Fruit fly (Drosophila melanogaster): ENCODE data around the gene RpL17.

RpL17 gene

dm6 chrX:6719259-6719658, 24.8 kb downstream of the RpL17 start (continued):
- TF ChIP-seq Rx (GFP tag; IDR thresholded peaks at IDR 0.05) (no peak), CG31365 (tag; optimal IDR thresholded peaks at IDR 0.05) (no peak), NC2α (GFP tag; optimal IDR thresholded peaks at IDR 0.05) (no peak), insv (GFP tag; optimal IDR thresholded peaks at IDR 0.05) (no peak), gcm (GFP tag; optimal IDR thresholded peaks at IDR 0.05) (no peak), Poxn (GFP tag; IDR thresholded peaks at IDR 0.05) (no peak), ERR (GFP tag; optimal IDR thresholded peaks at IDR 0.05) (no peak), pros (GFP tag; optimal IDR thresholded peaks at IDR 0.05) (no peak), pum (GFP tag; optimal IDR thresholded peaks at IDR 0.05) (no peak), az2 (GFP tag; optimal IDR thresholded peaks at IDR 0.05) (no peak), CG6254 (GFP tag; optimal IDR thresholded peaks at IDR 0.05) (no peak), MBD-R2 (GFP tag; IDR thresholded peaks at IDR 0.05) (no peak), CG16813 (GFP tag; IDR thresholded peaks at IDR 0.05; ENCODE audit: partially characterized antibody) (no peak), eve (GFP tag; optimal IDR thresholded peaks at IDR 0.05) (no peak), dm (GFP tag; optimal IDR thresholded peaks at IDR 0.05) (no peak), Nf-YC (tag; optimal IDR thresholded peaks at IDR 0.05) (no peak), CG6272 (GFP tag; IDR thresholded peaks at IDR 0.05) (no peak), Abd-B (GFP tag; optimal IDR thresholded peaks at IDR 0.05) (peak; percentile 12), CG4360 (GFP tag; IDR thresholded peaks at IDR 0.05) (no peak), Gug (GFP tag; IDR thresholded peaks at IDR 0.05) (no peak), chm (GFP tag; IDR thresholded peaks at IDR 0.05) (no peak), CG12104 (GFP tag; optimal IDR thresholded peaks at IDR 0.05) (no peak), onecut (GFP tag; IDR thresholded peaks at IDR 0.05) (no peak), CG6813 (GFP tag; optimal IDR thresholded peaks at IDR 0.05) (no peak), kni (GFP tag; optimal IDR thresholded peaks at IDR 0.05) (no peak), CG7963 (GFP tag; IDR thresholded peaks at IDR 0.05; ENCODE audit: partially characterized antibody) (no peak), ci (GFP tag; IDR thresholded peaks at IDR 0.05) (peak; percentile 40; the same call in 1 of the 3 replicates), NC2β (GFP tag; optimal IDR thresholded peaks at IDR 0.05) (no peak), mam (GFP tag; optimal IDR thresholded peaks at IDR 0.05) (no peak), ac (GFP tag; optimal IDR thresholded peaks at IDR 0.05) (no peak), Sry-δ (GFP tag; optimal IDR thresholded peaks at IDR 0.05) (no peak), repo (GFP tag; optimal IDR thresholded peaks at IDR 0.05) (no peak), CG17568 (GFP tag; optimal IDR thresholded peaks at IDR 0.05) (no peak), h (optimal IDR thresholded peaks at IDR 0.05) (no peak), Lhr (GFP tag; optimal IDR thresholded peaks at IDR 0.05) (no peak), vvl (GFP tag; IDR thresholded peaks at IDR 0.05) (peak; percentile 44; the same call in 1 of the 2 replicates), Camta (GFP tag; optimal IDR thresholded peaks at IDR 0.05) (no peak), ash1 (GFP tag; optimal IDR thresholded peaks at IDR 0.05) (no peak), CG17912 (GFP tag; optimal IDR thresholded peaks at IDR 0.05) (no peak), H2.0 (GFP tag; IDR thresholded peaks at IDR 0.05) (0 out of 2 replicates have a peak, but pooled peaks have one; percentile 8), bowl (GFP tag; IDR thresholded peaks at IDR 0.05) (no peak; the same call in 1 of the 2 replicates), odd (GFP tag; optimal IDR thresholded peaks at IDR 0.05) (no peak), CG7556 (GFP tag; optimal IDR thresholded peaks at IDR 0.05) (no peak), CG11560 (tag; IDR thresholded peaks at IDR 0.05) (no peak), bigmax (GFP tag; optimal IDR thresholded peaks at IDR 0.05) (no peak), CG10209 (GFP tag; optimal IDR thresholded peaks at IDR 0.05) (no peak), Ptx1 (GFP tag; IDR thresholded peaks at IDR 0.05) (0 out of 2 replicates have a peak, but pooled peaks have one; percentile 27), Bdp1 (GFP tag; optimal IDR thresholded peaks at IDR 0.05) (no peak), stwl (tag; optimal IDR thresholded peaks at IDR 0.05) (no peak), mld (GFP tag; IDR thresholded peaks at IDR 0.05; ENCODE audit: partially characterized antibody) (no peak), Awh (GFP tag; IDR thresholded peaks at IDR 0.05) (no peak), Atf3 (GFP tag; optimal IDR thresholded peaks at IDR 0.05) (no peak), CG2120 (GFP tag; optimal IDR thresholded peaks at IDR 0.05) (no peak)

Measured in whole organism, embryonic.